Worm (Caenorhabditis elegans): ENCODE measurements around the gene F55H2.8.

The F55H2.8 gene

ce11 chrIII:9487454-9487853 lies 26.2 kb upstream of the F55H2.8 start (continued):
- TF ChIP-seq nhr-41 (GFP tag; IDR thresholded peaks at IDR 0.05) (no peak), ces-1 (GFP tag; optimal IDR thresholded peaks at IDR 0.05) (no peak), spr-1 (tag; optimal IDR thresholded peaks at IDR 0.05) (no peak), hif-1 (tag; optimal IDR thresholded peaks at IDR 0.05) (no peak), nhr-10 (tag; optimal IDR thresholded peaks at IDR 0.05) (no peak), pha-4 (GFP tag; IDR thresholded peaks at IDR 0.05) (no peak), pha-4 (tag; optimal IDR thresholded peaks at IDR 0.05) (no peak), snpc-1.2 (GFP tag; IDR thresholded peaks at IDR 0.05) (no peak), sdz-12 (GFP tag; optimal IDR thresholded peaks at IDR 0.05) (no peak), ceh-28 (tag; optimal IDR thresholded peaks at IDR 0.05) (no peak), mep-1 (tag; optimal IDR thresholded peaks at IDR 0.05) (no peak), ZK337.2 (GFP tag; IDR thresholded peaks at IDR 0.05) (no peak), nhr-11 (tag; optimal IDR thresholded peaks at IDR 0.05) (no peak), daf-16 (GFP tag; optimal IDR thresholded peaks at IDR 0.05) (no peak), daf-16 (tag; optimal IDR thresholded peaks at IDR 0.05) (peak; percentile 85), egl-43 (GFP tag; IDR thresholded peaks at IDR 0.05) (no peak), hmg-1.1 (GFP tag; IDR thresholded peaks at IDR 0.05) (no peak), mxl-3 (GFP tag; optimal IDR thresholded peaks at IDR 0.05) (no peak), nhr-77 (tag; optimal IDR thresholded peaks at IDR 0.05) (peak; percentile 54), unc-39 (tag; optimal IDR thresholded peaks at IDR 0.05) (no peak), jun-1 (tag; optimal IDR thresholded peaks at IDR 0.05) (no peak), gei-8 (GFP tag; optimal IDR thresholded peaks at IDR 0.05) (no peak), arid-1 (GFP tag; conservative IDR thresholded peaks at IDR 0.05) (no peak), madf-5 (GFP tag; IDR thresholded peaks at IDR 0.05) (no peak), cey-2 (tag; optimal IDR thresholded peaks at IDR 0.05; ENCODE audit: borderline replicate concordance, insufficient read depth) (no peak), ztf-11 (tag; optimal IDR thresholded peaks at IDR 0.05) (no peak), mxl-2 (GFP tag; conservative IDR thresholded peaks at IDR 0.05) (no peak)

- TF ChIP-seq daf-16 (GFP tag; optimal IDR thresholded peaks at IDR 0.05) = no peak
- TF ChIP-seq daf-16 (tag; optimal IDR thresholded peaks at IDR 0.05) = no peak
- no peak for TF ChIP-seq zip-2 (tag; optimal IDR thresholded peaks at IDR 0.05)
- TF ChIP-seq dve-1 (tag; optimal IDR thresholded peaks at IDR 0.05; ENCODE audit: insufficient read depth) = no peak
- no peak for TF ChIP-seq ztf-7 (tag; optimal IDR thresholded peaks at IDR 0.05)
- TF ChIP-seq Y48G9A.11 (GFP tag; IDR thresholded peaks at IDR 0.05) = no peak
Observed at ce11 chrIII:9488027-9488426, 25.6 kb upstream of the F55H2.8 start.

ce11 chrIII:9488431-9488830 lies 25.2 kb upstream of the F55H2.8 start, which contains the start of gene nlp-36:
Gene nlp-36 (plus strand): TSS chrIII:9488731.
- TF ChIP-seq zip-2 (tag; optimal IDR thresholded peaks at IDR 0.05) (no peak), arid-1 (GFP tag; conservative IDR thresholded peaks at IDR 0.05) (no peak), unc-39 (tag; optimal IDR thresholded peaks at IDR 0.05) (no peak), saeg-2 (GFP tag; IDR thresholded peaks at IDR 0.05) (no peak), duxl-1 (tag; optimal IDR thresholded peaks at IDR 0.05; ENCODE audit: poor library complexity) (no peak), Y105C5A.15 (GFP tag; IDR thresholded peaks at IDR 0.05) (no peak), spr-1 (tag; optimal IDR thresholded peaks at IDR 0.05) (no peak), mdl-1 (tag; optimal IDR thresholded peaks at IDR 0.05) (no peak), F44E2.7 (GFP tag; IDR thresholded peaks at IDR 0.05) (no peak), ztf-7 (tag; optimal IDR thresholded peaks at IDR 0.05) (no peak), daf-19 (GFP tag; conservative IDR thresholded peaks at IDR 0.05) (no peak), nhr-77 (tag; optimal IDR thresholded peaks at IDR 0.05) (no peak), ztf-11 (tag; optimal IDR thresholded peaks at IDR 0.05) (no peak), pqm-1 (tag; optimal IDR thresholded peaks at IDR 0.05) (no peak), zfp-3 (GFP tag; conservative IDR thresholded peaks at IDR 0.05) (no peak), snpc-1.2 (GFP tag; IDR thresholded peaks at IDR 0.05) (no peak), php-3 (GFP tag; IDR thresholded peaks at IDR 0.05) (no peak), R02D3.7 (tag; optimal IDR thresholded peaks at IDR 0.05) (no peak), nhr-6 (tag; optimal IDR thresholded peaks at IDR 0.05) (no peak)
